Fruit fly (Drosophila melanogaster) whole organism, wandering third instar larva: ENCODE results near the gene mof.

Experiments
- Abd-B ChIP-seq: fragments of >200 bp; optimal IDR thresholded peaks from 2 replicates; lab custom pipeline; 2017; ENCODE audit warnings: missing biosample characterization, missing genetic modification characterization
- CG32264 ChIP-seq: fragments of 200-800 bp; sonication (Bioruptor generic); optimal IDR thresholded peaks from 2 replicates; lab custom pipeline; 2016; ENCODE audit warnings: missing biosample characterization, missing genetic modification characterization
- CG9705 ChIP-seq: fragments of 200-800 bp; sonication (Bioruptor generic); optimal IDR thresholded peaks from 2 replicates; lab custom pipeline; 2018; ENCODE audit warnings: missing biosample characterization, mild to moderate bottlenecking, missing genetic modification characterization
- Dfd ChIP-seq: fragments of >200 bp; optimal IDR thresholded peaks from 2 replicates; lab custom pipeline; 2017; ENCODE audit warnings: missing biosample characterization, missing genetic modification characterization
- Dif ChIP-seq: fragments of 200-275, 200-300 bp; sonication (Bioruptor generic); optimal IDR thresholded peaks from 2 replicates; lab custom pipeline; 2018; ENCODE audit warnings: missing biosample characterization, missing genetic modification characterization; ENCODE audit not compliant: partially characterized antibody
- GATAd ChIP-seq: sonication (Bioruptor generic); optimal IDR thresholded peaks from 2 replicates; lab custom pipeline; 2016; ENCODE audit warnings: missing biosample characterization, missing genetic modification characterization
- HLH106 ChIP-seq: fragments of 200-800 bp; optimal IDR thresholded peaks from 3 replicates; lab custom pipeline; 2019; ENCODE audit warnings: missing biosample characterization, mild to moderate bottlenecking, missing genetic modification characterization, moderate library complexity
- Hnf4 ChIP-seq: fragments of 200-800 bp; sonication (Bioruptor generic); optimal IDR thresholded peaks from 2 replicates; lab custom pipeline; 2016; ENCODE audit warnings: missing biosample characterization, mild to moderate bottlenecking, missing genetic modification characterization
- Hr78 ChIP-seq: fragments of >200 bp; optimal IDR thresholded peaks from 2 replicates; lab custom pipeline; 2017; ENCODE audit warnings: missing biosample characterization, missing genetic modification characterization
- Hr83 ChIP-seq: fragments of 200-300 bp; sonication (Bioruptor generic); optimal IDR thresholded peaks from 2 replicates; lab custom pipeline; 2016; ENCODE audit warnings: missing biosample characterization, mild to moderate bottlenecking, missing genetic modification characterization, moderate library complexity; ENCODE audit not compliant: poor library complexity, severe bottlenecking
- Jra ChIP-seq: sonication (Bioruptor generic); optimal IDR thresholded peaks from 2 replicates; lab custom pipeline; 2016; ENCODE audit warnings: missing biosample characterization, missing genetic modification characterization
- Myc ChIP-seq: fragments of >200 bp; optimal IDR thresholded peaks from 2 replicates; lab custom pipeline; 2017
- N ChIP-seq: fragments of >200 bp; optimal IDR thresholded peaks from 2 replicates; lab custom pipeline; 2018; ENCODE audit warnings: missing biosample characterization, missing external identifiers, missing genetic modification characterization
- OdsH ChIP-seq: fragments of 200-800 bp; sonication (Bioruptor generic); optimal IDR thresholded peaks from 2 replicates; lab custom pipeline; 2016; ENCODE audit warnings: missing biosample characterization, mild to moderate bottlenecking, missing genetic modification characterization
- Rel ChIP-seq, 2 experiments: fragments of 200-800 bp; sonication (Bioruptor generic) in 1 of 2; optimal IDR thresholded peaks; 2 replicates in 1 of 2; 3 replicates in 1 of 2; lab custom pipeline; 2016 to 2019; ENCODE audit warnings: mild to moderate bottlenecking in 2 of 2, missing biosample characterization in 2 of 2, missing genetic modification characterization in 2 of 2, moderate library complexity in 1 of 2
- Sp1 ChIP-seq: fragments of 200-800 bp; sonication (Bioruptor generic); optimal IDR thresholded peaks from 3 replicates; lab custom pipeline; 2019; ENCODE audit warnings: missing biosample characterization, mild to moderate bottlenecking, missing genetic modification characterization, moderate library complexity
- br ChIP-seq: fragments of 200-800 bp; sonication (Bioruptor generic); optimal IDR thresholded peaks from 2 replicates; lab custom pipeline; 2016; ENCODE audit warnings: missing biosample characterization, missing genetic modification characterization
- brk ChIP-seq: fragments of 200-800 bp; sonication (Bioruptor generic); optimal IDR thresholded peaks from 2 replicates; lab custom pipeline; 2016; ENCODE audit warnings: missing biosample characterization, mild to moderate bottlenecking, missing genetic modification characterization
- dl ChIP-seq, 2 experiments: fragments of 175-275, 200-275 bp in 1 of 2; fragments of 200-275 bp in 1 of 2; sonication (Bioruptor generic); optimal IDR thresholded peaks; lab custom pipeline; 2018; ENCODE audit warnings: mild to moderate bottlenecking in 2 of 2, missing biosample characterization in 2 of 2, missing genetic modification characterization in 2 of 2, moderate library complexity in 2 of 2; ENCODE audit not compliant: partially characterized antibody in 2 of 2, insufficient read depth in 1 of 2
- dmrt93B ChIP-seq: fragments of 200-800 bp; sonication (Bioruptor generic); optimal IDR thresholded peaks from 2 replicates; lab custom pipeline; 2018; ENCODE audit warnings: missing biosample characterization, mild to moderate bottlenecking, missing genetic modification characterization
- dsf ChIP-seq: sonication (Bioruptor generic); optimal IDR thresholded peaks from 2 replicates; lab custom pipeline; 2016; ENCODE audit warnings: missing biosample characterization, missing genetic modification characterization, borderline replicate concordance
- ey ChIP-seq: fragments of 200-800 bp; sonication (Bioruptor generic); optimal IDR thresholded peaks from 2 replicates; lab custom pipeline; 2016; ENCODE audit warnings: missing biosample characterization, missing genetic modification characterization
- foxo ChIP-seq, 2 experiments: fragments of 200-800 bp; sonication (Bioruptor generic); optimal IDR thresholded peaks; 2 replicates in 1 of 2; 3 replicates in 1 of 2; lab custom pipeline; 2016 to 2017; ENCODE audit warnings: missing biosample characterization in 2 of 2, missing genetic modification characterization in 2 of 2
- fru ChIP-seq: fragments of 200-800 bp; sonication (Bioruptor generic); optimal IDR thresholded peaks from 3 replicates; lab custom pipeline; 2016; ENCODE audit warnings: missing biosample characterization, mild to moderate bottlenecking, missing genetic modification characterization
- h ChIP-seq: fragments of 200-800 bp; sonication (Bioruptor generic); optimal IDR thresholded peaks from 3 replicates; lab custom pipeline; 2016; ENCODE audit warnings: missing biosample characterization, mild to moderate bottlenecking, missing genetic modification characterization
- jim ChIP-seq: fragments of 175-275, 200-325 bp; sonication (Bioruptor generic); optimal IDR thresholded peaks from 2 replicates; lab custom pipeline; 2016; ENCODE audit warnings: missing biosample characterization, mild to moderate bottlenecking, missing genetic modification characterization
- lola ChIP-seq: fragments of >200 bp; optimal IDR thresholded peaks from 2 replicates; lab custom pipeline; 2017; ENCODE audit warnings: missing biosample characterization, missing genetic modification characterization
- pan ChIP-seq: fragments of >200 bp; optimal IDR thresholded peaks from 2 replicates; lab custom pipeline; 2017
- psq ChIP-seq: fragments of 200-800 bp; sonication (Bioruptor generic); optimal IDR thresholded peaks from 3 replicates; lab custom pipeline; 2017; ENCODE audit warnings: missing biosample characterization, mild to moderate bottlenecking, missing genetic modification characterization, moderate library complexity
- rgr ChIP-seq: fragments of 200-800 bp; sonication (Bioruptor generic); optimal IDR thresholded peaks from 3 replicates; lab custom pipeline; 2016; ENCODE audit warnings: missing biosample characterization, mild to moderate bottlenecking, missing genetic modification characterization
- sage ChIP-seq: fragments of 200-800 bp; sonication (Bioruptor generic); optimal IDR thresholded peaks from 2 replicates; lab custom pipeline; 2016; ENCODE audit warnings: missing biosample characterization, mild to moderate bottlenecking, missing genetic modification characterization
- sv ChIP-seq: fragments of 200-800 bp; sonication (Bioruptor generic); optimal IDR thresholded peaks from 3 replicates; lab custom pipeline; 2016; ENCODE audit warnings: missing biosample characterization, missing genetic modification characterization
- tai ChIP-seq: sonication (Bioruptor generic); optimal IDR thresholded peaks from 2 replicates; lab custom pipeline; 2016; ENCODE audit warnings: missing biosample characterization, missing genetic modification characterization
- usp ChIP-seq: fragments of >200 bp; optimal IDR thresholded peaks from 2 replicates; lab custom pipeline; 2017; ENCODE audit warnings: missing biosample characterization, missing genetic modification characterization
- woc ChIP-seq: sonication (Bioruptor generic); optimal IDR thresholded peaks from 2 replicates; lab custom pipeline; 2016; ENCODE audit warnings: missing biosample characterization, mild to moderate bottlenecking, missing genetic modification characterization

Gene mof

DNA sequence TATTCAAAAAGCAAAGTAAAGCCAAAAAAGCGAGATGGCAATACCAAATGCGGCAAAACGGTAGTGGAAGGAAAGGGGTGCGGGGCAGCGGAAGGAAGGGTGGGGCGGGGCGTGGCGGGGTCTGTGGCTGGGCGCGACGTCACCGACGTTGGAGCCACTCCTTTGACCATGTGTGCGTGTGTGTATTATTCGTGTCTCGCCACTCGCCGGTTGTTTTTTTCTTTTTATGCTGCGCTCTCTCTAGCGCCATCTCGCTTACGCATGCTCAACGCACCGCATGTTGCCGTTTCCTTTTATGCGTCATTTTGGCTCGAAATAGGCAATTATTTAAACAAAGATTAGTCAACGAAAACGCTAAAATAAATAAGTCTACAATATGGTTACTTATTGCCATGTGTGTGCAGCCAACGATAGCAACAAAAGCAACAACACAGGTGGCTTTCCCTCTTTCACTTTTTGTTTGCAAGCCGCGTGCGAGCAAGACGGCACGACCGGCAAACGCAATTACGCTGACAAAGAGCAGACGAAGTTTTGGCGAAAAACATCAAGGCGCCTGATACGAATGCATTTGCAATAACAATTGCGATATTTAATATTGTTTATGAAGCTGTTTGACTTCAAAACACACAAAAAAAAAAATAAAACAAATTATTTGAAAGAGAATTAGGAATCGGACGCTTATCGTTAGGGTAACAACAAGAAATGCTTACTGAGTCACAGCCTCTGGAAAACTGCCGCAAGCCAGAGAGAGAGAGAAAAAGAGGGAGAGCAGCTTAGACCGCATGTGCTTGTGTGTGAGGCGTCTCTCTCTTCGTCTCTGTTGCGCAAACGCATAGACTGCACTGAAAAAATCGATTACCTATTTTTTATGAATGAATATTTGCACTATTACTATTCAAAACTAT, 22.8 kb upstream of the mof start:
- TF ChIP-seq fru (GFP tag; lab: Kevin White, UChicago) (no peak), dl (GFP tag; optimal IDR thresholded peaks at IDR 0.05; lab: Kevin White, UChicago; ENCODE audit: insufficient read depth in 1 of 2, partially characterized antibody in 2 of 2) (peak; percentile 51 to 70), HLH106 (tag; lab: Kevin White, UChicago) (peak; percentile 28), Dif (peak; percentile 66), Sp1 (GFP tag; lab: Kevin White, UChicago) (peak; percentile 2), tai (GFP tag; lab: Kevin White, UChicago) (peak; percentile 84), foxo (GFP tag; optimal IDR thresholded peaks at IDR 0.05; lab: Kevin White, UChicago) (peak in 1 of 2 experiments; percentile 1), Hr78 (GFP tag; lab: Kevin White, UChicago) (no peak), dmrt93B (no peak), psq (GFP tag; lab: Kevin White, UChicago) (peak; percentile 96), Dfd (GFP tag; lab: Kevin White, UChicago) (peak; percentile 39), jim (GFP tag; lab: Kevin White, UChicago) (peak; percentile 64), ey (GFP tag; lab: Kevin White, UChicago) (no peak), Rel (GFP tag; optimal IDR thresholded peaks at IDR 0.05; lab: Kevin White, UChicago) (no peak), Rel (tag; optimal IDR thresholded peaks at IDR 0.05; lab: Kevin White, UChicago) (peak; percentile 23)
- TF ChIP-seq, all 38 proteins: peak for 10

DNA sequence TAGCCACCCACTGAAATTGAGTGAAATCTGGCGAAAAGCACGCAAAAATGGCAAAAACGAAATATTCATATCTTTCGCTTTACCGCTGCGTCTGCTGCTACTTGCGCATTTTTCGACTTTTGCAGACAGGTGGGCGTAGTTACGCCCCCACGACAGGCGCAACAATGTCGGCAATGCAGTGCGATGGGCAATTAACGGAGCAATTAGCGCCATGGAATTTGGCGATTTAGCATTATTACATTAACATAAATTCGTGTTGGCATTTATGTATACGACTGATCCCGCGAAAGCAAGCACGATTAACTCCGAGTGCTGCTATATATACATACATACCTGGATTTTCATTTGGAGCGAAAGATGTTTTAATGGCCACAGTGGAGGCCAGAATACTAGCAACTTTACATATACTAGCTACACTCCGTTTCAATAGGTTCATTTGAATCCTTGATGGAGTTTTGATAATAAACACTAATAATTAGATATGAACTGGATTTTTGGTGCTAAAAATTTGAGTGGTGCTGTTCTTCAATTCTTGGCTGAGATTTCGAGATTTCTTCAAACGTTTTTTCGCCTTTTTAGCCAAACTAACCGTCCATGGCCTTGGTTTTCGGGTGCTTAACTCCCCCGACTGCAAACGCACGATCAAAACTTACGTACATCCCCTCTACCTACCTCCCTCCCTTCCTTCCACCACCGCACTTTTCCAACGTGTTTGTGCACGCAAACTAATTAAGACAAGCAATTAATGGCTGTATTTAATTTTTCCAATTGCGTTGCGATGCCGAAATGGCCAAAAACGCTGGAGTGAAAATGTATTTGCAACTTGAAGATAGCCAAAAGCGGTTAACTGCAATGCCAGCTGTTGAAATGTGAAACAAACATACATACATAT, 20.4 kb upstream of the mof start:
- peak in 1 of 2 experiments; percentile 34 for TF ChIP-seq foxo (GFP tag; optimal IDR thresholded peaks at IDR 0.05; lab: Kevin White, UChicago)
- TF ChIP-seq jim (GFP tag; lab: Kevin White, UChicago) = no peak
- TF ChIP-seq usp (GFP tag; lab: Kevin White, UChicago) = no peak
- peak; percentile 33 for TF ChIP-seq fru (GFP tag; lab: Kevin White, UChicago)
- no peak for TF ChIP-seq sv (GFP tag; lab: Kevin White, UChicago)
- TF ChIP-seq Hnf4 = peak; percentile 68
- peak; percentile 49 for TF ChIP-seq woc (GFP tag; lab: Kevin White, UChicago)
- no peak for TF ChIP-seq Jra (GFP tag; lab: Kevin White, UChicago)
- TF ChIP-seq rgr (GFP tag; lab: Kevin White, UChicago) = peak; percentile 62
- TF ChIP-seq Abd-B (GFP tag; lab: Kevin White, UChicago) = no peak
- peak; percentile 65 for TF ChIP-seq Sp1 (GFP tag; lab: Kevin White, UChicago)
- peak; percentile 30 for TF ChIP-seq ey (GFP tag; lab: Kevin White, UChicago)
- TF ChIP-seq br = peak; percentile 61
- TF ChIP-seq CG32264 (GFP tag; lab: Kevin White, UChicago) = no peak
- TF ChIP-seq Myc (lab: Kevin White, UChicago) = no peak
- TF ChIP-seq h = peak; percentile 54
- peak; percentile 46 for TF ChIP-seq psq (GFP tag; lab: Kevin White, UChicago)
- TF ChIP-seq HLH106 (tag; lab: Kevin White, UChicago) = peak; percentile 38
- TF ChIP-seq Hr83 (GFP tag; lab: Kevin White, UChicago) = peak; percentile 5
- peak; percentile 40 for TF ChIP-seq OdsH
- no peak for TF ChIP-seq tai (GFP tag; lab: Kevin White, UChicago)
- peak; percentile 35 for TF ChIP-seq dmrt93B

DNA sequence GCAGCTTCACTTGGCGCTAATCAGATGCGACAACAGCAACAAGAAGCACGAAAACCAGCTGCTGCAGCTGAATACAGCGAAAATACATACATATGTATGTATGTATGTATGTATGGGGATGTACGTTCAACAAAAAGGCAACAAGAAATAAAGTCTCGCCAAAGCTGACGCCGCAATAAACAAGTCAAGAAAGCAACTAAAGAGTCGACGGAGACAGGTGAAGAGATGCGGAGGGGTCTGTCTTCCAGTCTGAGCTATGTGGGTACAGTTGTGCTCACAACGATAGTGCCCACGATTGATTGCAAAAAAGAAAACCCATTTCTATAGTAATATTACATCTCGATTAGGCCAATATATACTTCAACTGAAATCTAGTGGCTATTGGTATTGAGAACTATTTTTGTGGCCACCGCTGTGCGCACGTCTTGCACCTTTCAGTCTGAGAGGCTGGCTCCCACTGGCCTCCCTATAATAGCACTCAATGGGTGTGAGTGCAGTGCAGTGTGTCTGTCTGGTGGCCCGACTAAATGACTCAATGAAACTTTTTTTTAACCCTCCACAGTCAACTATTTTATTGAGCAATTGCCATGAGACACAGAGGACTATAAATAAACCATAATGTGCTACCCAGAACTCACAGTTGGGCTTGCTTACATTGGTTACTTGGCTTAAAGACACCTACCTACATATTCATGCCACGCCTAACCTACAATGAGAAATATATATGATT, 19.3 kb upstream of the mof start:
- TF ChIP-seq psq (GFP tag; lab: Kevin White, UChicago) = peak; percentile 92
- TF ChIP-seq dmrt93B = peak; percentile 93
- no peak for TF ChIP-seq Hr78 (GFP tag; lab: Kevin White, UChicago)
- TF ChIP-seq Myc (lab: Kevin White, UChicago) = no peak
- no peak for TF ChIP-seq Dfd (GFP tag; lab: Kevin White, UChicago)
- peak; percentile 97 for TF ChIP-seq ey (GFP tag; lab: Kevin White, UChicago)
- TF ChIP-seq Jra (GFP tag; lab: Kevin White, UChicago) = peak; percentile 93
- TF ChIP-seq rgr (GFP tag; lab: Kevin White, UChicago) = peak; percentile 95
- TF ChIP-seq dl (GFP tag; optimal IDR thresholded peaks at IDR 0.05; lab: Kevin White, UChicago; ENCODE audit: insufficient read depth in 1 of 2, partially characterized antibody in 2 of 2) = no peak
- TF ChIP-seq sv (GFP tag; lab: Kevin White, UChicago) = peak; percentile 81
- peak; percentile 87 for TF ChIP-seq brk (GFP tag; lab: Kevin White, UChicago)
- peak; percentile 94 for TF ChIP-seq OdsH
- peak; percentile 95 for TF ChIP-seq fru (GFP tag; lab: Kevin White, UChicago)
- peak; percentile 96 for TF ChIP-seq Sp1 (GFP tag; lab: Kevin White, UChicago)
- TF ChIP-seq N (GFP tag; lab: Kevin White, UChicago) = no peak
- peak; percentile 97 for TF ChIP-seq h
- TF ChIP-seq Rel (GFP tag; optimal IDR thresholded peaks at IDR 0.05; lab: Kevin White, UChicago) = peak; percentile 48
- peak; percentile 79 for TF ChIP-seq Rel (tag; optimal IDR thresholded peaks at IDR 0.05; lab: Kevin White, UChicago)
- peak; percentile 93 for TF ChIP-seq Hr83 (GFP tag; lab: Kevin White, UChicago)
- peak; percentile 97 for TF ChIP-seq br
- TF ChIP-seq dsf (GFP tag; lab: Kevin White, UChicago) = peak; percentile 78
- TF ChIP-seq lola (GFP tag; lab: Kevin White, UChicago) = no peak
- peak; percentile 84 for TF ChIP-seq GATAd (GFP tag; lab: Kevin White, UChicago)
- TF ChIP-seq Hnf4 = peak; percentile 98
- peak; percentile 96 for TF ChIP-seq tai (GFP tag; lab: Kevin White, UChicago)
- TF ChIP-seq Abd-B (GFP tag; lab: Kevin White, UChicago) = no peak
- TF ChIP-seq pan (lab: Kevin White, UChicago) = no peak
- TF ChIP-seq sage (GFP tag; lab: Kevin White, UChicago) = peak; percentile 92
- TF ChIP-seq CG9705 (GFP tag; lab: Kevin White, UChicago) = peak; percentile 89
